Fruit fly (Drosophila melanogaster): ENCODE data around the gene Rdh.

The Rdh gene

DNA sequence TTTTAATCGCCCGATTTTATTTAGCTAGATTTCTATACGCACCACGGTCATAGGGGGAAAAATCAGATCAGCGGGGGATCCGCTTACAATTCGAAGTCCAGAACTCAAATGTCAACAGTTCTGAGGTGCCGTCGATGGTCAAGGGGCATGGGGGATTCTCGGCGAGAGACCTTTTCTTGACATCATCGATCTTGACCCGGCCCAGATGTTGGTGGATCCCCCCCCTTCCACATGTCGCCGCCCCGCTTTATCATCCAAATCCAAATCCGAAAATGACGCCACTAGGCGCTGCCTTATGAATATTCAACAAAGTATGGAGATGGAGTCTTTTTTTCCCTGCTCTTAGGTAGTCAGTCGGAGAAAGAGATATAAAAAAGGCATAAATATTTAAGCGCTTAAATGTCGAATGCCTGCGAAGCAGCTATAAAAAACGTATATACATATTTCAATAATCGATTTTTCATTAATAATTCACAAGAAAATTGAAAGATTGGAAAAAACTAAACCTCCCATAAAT is 22.6 kb downstream of the Rdh start:
- no peak for TF ChIP-seq pan (optimal IDR thresholded peaks at IDR 0.05)
- TF ChIP-seq EcR (GFP tag; optimal IDR thresholded peaks at IDR 0.05), result no peak
- no peak for TF ChIP-seq usp (GFP tag; optimal IDR thresholded peaks at IDR 0.05)
- no peak for TF ChIP-seq CG8478 (optimal IDR thresholded peaks at IDR 0.05)
- no peak for TF ChIP-seq psq (optimal IDR thresholded peaks at IDR 0.05)
- no peak for TF ChIP-seq Dll (optimal IDR thresholded peaks at IDR 0.05)

DNA sequence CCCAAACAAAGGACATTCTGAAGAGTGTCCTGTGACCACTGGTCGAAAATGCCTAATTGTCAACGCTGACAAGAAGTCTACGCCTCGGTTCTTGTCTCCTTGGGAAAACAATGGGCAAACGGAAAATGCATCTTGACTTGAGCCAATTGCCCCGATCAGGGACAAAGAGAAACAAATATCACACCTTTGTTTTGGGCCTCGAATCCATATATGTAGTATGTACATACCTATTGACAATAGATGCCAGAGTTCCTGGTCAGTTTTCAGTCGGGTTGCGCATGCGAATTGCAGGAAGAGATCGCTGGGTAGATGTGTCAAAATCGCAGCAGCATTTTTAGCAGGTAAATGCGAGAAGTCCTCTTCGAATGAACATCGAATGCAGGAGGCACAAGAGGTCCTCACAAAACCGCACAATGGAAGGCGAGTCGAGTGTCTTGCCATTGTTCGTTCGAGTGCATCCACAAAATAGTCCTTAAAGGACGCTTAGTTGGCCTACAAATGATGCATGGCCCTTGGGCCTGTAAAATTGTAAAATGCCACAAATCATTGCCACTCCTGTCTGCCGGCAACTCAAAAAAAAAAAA is 23.5 kb downstream of the Rdh start:
- no peak for TF ChIP-seq CG8478 (optimal IDR thresholded peaks at IDR 0.05)
- no peak for TF ChIP-seq psq (optimal IDR thresholded peaks at IDR 0.05)
- no peak for TF ChIP-seq pan (optimal IDR thresholded peaks at IDR 0.05)
- TF ChIP-seq EcR (GFP tag; optimal IDR thresholded peaks at IDR 0.05), result no peak
- TF ChIP-seq usp (GFP tag; optimal IDR thresholded peaks at IDR 0.05), result no peak
- no peak for TF ChIP-seq Dll (optimal IDR thresholded peaks at IDR 0.05)

- no peak for TF ChIP-seq EcR (GFP tag; optimal IDR thresholded peaks at IDR 0.05)
- TF ChIP-seq psq (optimal IDR thresholded peaks at IDR 0.05), result no peak
- TF ChIP-seq Dll (optimal IDR thresholded peaks at IDR 0.05), result no peak
- TF ChIP-seq pan (optimal IDR thresholded peaks at IDR 0.05), result no peak
- no peak for TF ChIP-seq usp (GFP tag; optimal IDR thresholded peaks at IDR 0.05)
- TF ChIP-seq CG8478 (optimal IDR thresholded peaks at IDR 0.05), result no peak
Observed at dm6 chr3L:3849763-3850162, 24.5 kb downstream of the Rdh start.

DNA sequence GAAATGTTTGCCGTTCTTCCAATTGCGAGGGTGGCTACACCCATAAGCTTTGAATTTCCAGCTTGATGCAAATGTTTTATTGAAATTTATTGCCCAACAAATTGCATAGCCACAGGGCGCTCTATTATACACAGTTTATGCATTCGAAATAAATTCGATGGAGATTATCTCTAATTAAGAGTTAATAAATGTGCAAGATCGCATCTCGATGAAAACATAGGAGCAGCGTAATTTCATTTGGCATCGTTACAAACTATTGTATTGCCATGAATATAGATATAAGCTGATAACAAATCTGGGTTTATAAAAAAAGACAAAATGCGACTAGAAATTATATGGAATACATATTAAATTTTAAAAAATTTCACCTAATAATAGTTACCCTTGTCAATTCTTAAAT is 25.2 kb downstream of the Rdh start:
- no peak for TF ChIP-seq pan (optimal IDR thresholded peaks at IDR 0.05)
- TF ChIP-seq CG8478 (optimal IDR thresholded peaks at IDR 0.05), result no peak
- TF ChIP-seq usp (GFP tag; optimal IDR thresholded peaks at IDR 0.05), result no peak
- no peak for TF ChIP-seq Dll (optimal IDR thresholded peaks at IDR 0.05)
- TF ChIP-seq psq (optimal IDR thresholded peaks at IDR 0.05), result no peak
- no peak for TF ChIP-seq EcR (GFP tag; optimal IDR thresholded peaks at IDR 0.05)

DNA sequence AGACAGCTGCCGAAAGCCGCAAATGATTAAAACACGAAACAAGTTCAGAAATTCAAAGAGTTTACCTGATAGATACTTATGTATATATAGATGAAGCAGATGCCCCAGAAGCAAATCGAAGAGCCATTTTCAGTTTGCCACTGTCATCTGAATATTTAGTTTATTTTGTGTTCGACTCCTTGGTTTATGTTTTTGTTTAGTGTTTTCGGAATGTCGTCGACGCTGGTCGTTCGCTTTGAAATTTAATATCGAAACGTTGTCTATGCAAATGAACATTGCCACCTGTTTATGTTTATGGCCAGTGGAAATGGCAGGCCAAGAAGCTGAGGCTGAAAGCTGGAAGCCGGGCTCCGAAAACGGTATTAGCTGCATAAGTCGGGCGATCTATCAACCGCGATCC is 25.8 kb downstream of the Rdh start:
- TF ChIP-seq EcR (GFP tag; optimal IDR thresholded peaks at IDR 0.05) (no peak), pan (optimal IDR thresholded peaks at IDR 0.05) (no peak), usp (GFP tag; optimal IDR thresholded peaks at IDR 0.05) (no peak)

dm6 chr3L:3851847-3852246 is 26.6 kb downstream of the Rdh start:
- TF ChIP-seq pan (optimal IDR thresholded peaks at IDR 0.05) (no peak), psq (optimal IDR thresholded peaks at IDR 0.05) (no peak), Dll (optimal IDR thresholded peaks at IDR 0.05) (no peak), usp (GFP tag; optimal IDR thresholded peaks at IDR 0.05) (no peak), EcR (GFP tag; optimal IDR thresholded peaks at IDR 0.05) (no peak), CG8478 (optimal IDR thresholded peaks at IDR 0.05) (no peak)

- no peak for TF ChIP-seq CG8478 (optimal IDR thresholded peaks at IDR 0.05)
- TF ChIP-seq pan (optimal IDR thresholded peaks at IDR 0.05), result no peak
- TF ChIP-seq EcR (GFP tag; optimal IDR thresholded peaks at IDR 0.05), result no peak
- TF ChIP-seq Dll (optimal IDR thresholded peaks at IDR 0.05), result no peak
- TF ChIP-seq psq (optimal IDR thresholded peaks at IDR 0.05), result no peak
- TF ChIP-seq usp (GFP tag; optimal IDR thresholded peaks at IDR 0.05), result no peak
Observed at dm6 chr3L:3852842-3853241, 27.6 kb downstream of the Rdh start.

dm6 chr3L:3855194-3855980 is 30.1 kb downstream of the Rdh start:
- TF ChIP-seq pan (optimal IDR thresholded peaks at IDR 0.05), result no peak

DNA sequence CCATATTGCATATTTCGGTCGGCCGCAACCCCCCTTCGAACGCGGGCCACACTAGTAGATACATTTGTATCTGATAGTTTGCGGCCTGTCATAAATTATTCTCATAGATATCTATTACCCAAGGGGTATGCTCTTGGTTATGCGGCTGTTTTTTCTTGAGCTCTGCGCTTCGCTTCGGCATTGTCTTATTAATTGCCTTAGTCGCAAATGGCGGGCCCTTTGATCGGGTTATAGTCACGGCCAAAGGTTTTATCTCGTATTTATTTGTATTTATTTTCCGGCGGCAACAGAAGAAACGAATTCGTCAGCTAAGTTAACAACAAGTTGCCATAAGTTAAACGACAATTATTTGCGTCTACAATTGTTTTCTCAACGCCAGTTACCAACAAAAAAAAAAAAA is 30.8 kb downstream of the Rdh start:
- TF ChIP-seq EcR (GFP tag; optimal IDR thresholded peaks at IDR 0.05) (no peak), Dll (optimal IDR thresholded peaks at IDR 0.05) (no peak), usp (GFP tag; optimal IDR thresholded peaks at IDR 0.05) (no peak), psq (optimal IDR thresholded peaks at IDR 0.05) (no peak), pan (optimal IDR thresholded peaks at IDR 0.05) (no peak), CG8478 (optimal IDR thresholded peaks at IDR 0.05) (no peak)

dm6 chr3L:3862504-3863380 is 37.5 kb downstream of the Rdh start:
- TF ChIP-seq usp (GFP tag; optimal IDR thresholded peaks at IDR 0.05) (no peak), psq (optimal IDR thresholded peaks at IDR 0.05) (no peak), Dll (optimal IDR thresholded peaks at IDR 0.05) (no peak), pan (optimal IDR thresholded peaks at IDR 0.05) (no peak), CG8478 (optimal IDR thresholded peaks at IDR 0.05) (no peak), EcR (GFP tag; optimal IDR thresholded peaks at IDR 0.05) (no peak)

dm6 chr3L:3863462-3863861 is 38.2 kb downstream of the Rdh start:
- TF ChIP-seq CG8478 (optimal IDR thresholded peaks at IDR 0.05), result no peak
- TF ChIP-seq Dll (optimal IDR thresholded peaks at IDR 0.05), result no peak
- no peak for TF ChIP-seq EcR (GFP tag; optimal IDR thresholded peaks at IDR 0.05)

DNA sequence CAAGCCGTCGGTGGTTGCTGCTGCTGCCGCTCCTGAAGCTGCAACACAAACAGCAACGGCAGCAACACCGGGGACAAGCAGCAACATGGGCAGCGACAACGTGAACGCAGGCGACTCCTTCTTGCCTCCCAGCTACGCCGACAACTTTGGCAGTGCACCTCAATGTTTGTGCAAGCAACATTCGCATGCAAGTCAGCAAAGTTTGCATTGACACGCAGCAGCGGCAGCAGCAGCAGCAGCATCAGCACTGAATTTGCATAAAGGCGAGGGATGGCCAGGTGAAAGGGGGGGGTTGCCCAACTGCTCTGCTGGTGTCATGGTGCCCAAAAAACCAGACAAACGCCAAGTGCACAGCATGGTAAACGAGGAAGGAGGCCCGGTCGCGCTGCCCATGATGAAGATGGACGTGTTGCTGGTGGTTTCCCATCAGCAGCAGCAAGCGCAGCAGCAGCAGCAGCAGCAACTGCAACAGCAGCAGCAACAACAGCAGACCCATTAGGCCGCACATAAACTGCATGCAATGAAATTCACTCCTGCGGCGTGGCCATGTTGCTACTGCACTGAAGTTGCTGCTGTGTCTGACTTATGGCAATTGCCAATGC is 40.1 kb downstream of the Rdh start:
- TF ChIP-seq usp (GFP tag; optimal IDR thresholded peaks at IDR 0.05) (no peak), Dll (optimal IDR thresholded peaks at IDR 0.05) (no peak), CG8478 (optimal IDR thresholded peaks at IDR 0.05) (no peak), EcR (GFP tag; optimal IDR thresholded peaks at IDR 0.05) (no peak), pan (optimal IDR thresholded peaks at IDR 0.05) (no peak), psq (optimal IDR thresholded peaks at IDR 0.05) (no peak)

Measured in whole organism.